Fruit fly (Drosophila melanogaster): ENCODE measurements around the gene Nhe1.

The Nhe1 gene

DNA sequence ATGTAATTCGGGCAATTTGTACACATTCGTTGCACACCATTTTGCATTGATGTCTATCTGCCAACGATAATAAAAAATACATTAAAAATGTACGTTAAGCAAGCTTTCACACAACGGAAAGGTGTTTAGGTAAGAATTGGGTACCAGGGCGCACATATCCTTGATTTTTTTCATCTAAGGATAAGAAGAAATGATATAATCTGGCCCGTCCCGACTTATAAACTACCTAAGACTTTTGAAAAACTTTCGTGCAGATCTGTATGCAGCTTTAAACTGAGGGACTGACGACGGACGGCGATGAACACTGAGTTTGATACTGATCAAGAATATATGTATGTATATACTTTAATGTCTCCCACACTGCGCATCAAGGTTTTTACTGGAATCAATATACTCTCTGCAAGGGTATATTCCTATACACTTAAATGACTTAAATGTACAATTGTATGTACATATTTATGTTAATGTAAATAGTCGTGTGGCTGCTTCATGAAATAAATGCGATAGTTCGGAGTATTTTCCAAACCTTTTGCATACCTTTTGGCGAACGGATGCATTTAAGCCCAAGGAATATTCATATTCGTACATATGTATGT, 41.1 kb downstream of the Nhe1 start, which contains the start of gene Cda5 (continued):
- TF ChIP-seq Eip78C (GFP tag) (peak; percentile 61), CG8119 (GFP tag; IDR thresholded peaks at IDR 0.05) (0 out of 3 replicates have a peak, but pooled peaks have one; percentile 13), Ets96B (tag; optimal IDR thresholded peaks at IDR 0.05) (no peak), Gug (GFP tag; IDR thresholded peaks at IDR 0.05) (no peak)

dm6 chr2L:59058-59603, 47.4 kb downstream of the Nhe1 start:
- peak; percentile 34 for TF ChIP-seq dsx (GFP tag; optimal IDR thresholded peaks at IDR 0.05; ENCODE audit: poor library complexity, severe bottlenecking)
- peak; percentile 25; the same call in 1 of the 3 replicates for TF ChIP-seq CG8119 (GFP tag; IDR thresholded peaks at IDR 0.05)
- peak; percentile 35; the same call in 1 of the 3 replicates for TF ChIP-seq eg (GFP tag; IDR thresholded peaks at IDR 0.05)
- no peak for TF ChIP-seq Eip78C (GFP tag)
- peak in 1 of 2 experiments; percentile 2 for TF ChIP-seq ss (GFP tag; optimal IDR thresholded peaks at IDR 0.05)
- TF ChIP-seq net (GFP tag; optimal IDR thresholded peaks at IDR 0.05), result peak; percentile 54
- no peak for TF ChIP-seq fd59A (GFP tag; optimal IDR thresholded peaks at IDR 0.05)
- TF ChIP-seq CG6163 (GFP tag; IDR thresholded peaks at IDR 0.05), result no peak
- TF ChIP-seq Blimp-1 (GFP tag; optimal IDR thresholded peaks at IDR 0.05), result peak; percentile 63
- peak; percentile 14; the same call in 1 of the 2 replicates for TF ChIP-seq CG15336 (GFP tag; IDR thresholded peaks at IDR 0.05)

- no peak for TF ChIP-seq OdsH (GFP tag; optimal IDR thresholded peaks at IDR 0.05)
- no peak for TF ChIP-seq CG15336 (GFP tag; IDR thresholded peaks at IDR 0.05)
- TF ChIP-seq CG6808 (GFP tag; optimal IDR thresholded peaks at IDR 0.05), result no peak
- no peak for TF ChIP-seq CG8119 (GFP tag; IDR thresholded peaks at IDR 0.05)
- TF ChIP-seq Hr4 (GFP tag; optimal IDR thresholded peaks at IDR 0.05), result no peak
Observed at dm6 chr2L:56865-57264, 49.7 kb downstream of the Nhe1 start.

Measured in whole organism, prepupa.